In the genomic region with DNA sequence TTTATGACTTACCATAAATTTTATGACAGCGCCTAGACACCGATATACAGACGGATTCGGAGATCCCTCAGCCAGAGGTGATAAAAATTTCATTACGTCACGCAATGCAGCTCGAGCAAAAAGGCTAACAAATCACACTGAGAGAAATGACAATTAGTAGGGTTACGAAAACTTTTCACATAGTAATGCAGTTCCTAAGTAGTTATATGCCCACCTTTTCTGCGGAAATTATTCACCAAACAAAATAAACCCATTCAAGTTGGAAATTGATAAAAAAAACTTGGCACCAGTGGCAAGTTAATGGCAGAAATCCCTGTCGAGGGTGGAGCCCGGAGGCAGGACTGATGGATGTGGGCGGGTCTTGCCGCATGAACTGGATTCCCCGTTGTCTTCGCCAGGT, we compare ENCODE assay signal across 4 fruit fly cellular contexts.
TF ChIP-seq lines count a peak whose summit lies in the region.

No protein-coding gene starts in this region.

- no peak for TF ChIP-seq CTCF in whole organism, embryonic (GFP tag; optimal IDR thresholded peaks at IDR 0.05; lab: Kevin White, UChicago)

TF ChIP-seq in whole organism, embryonic, 481 proteins besides CTCF, POLR2A, EP300 and RAD21 (continues in another document):
- TF ChIP-seq CG17912 (GFP tag; optimal IDR thresholded peaks at IDR 0.05; lab: Kevin White, UChicago) (no peak), ind (GFP tag; optimal IDR thresholded peaks at IDR 0.05; lab: Kevin White, UChicago) (peak; percentile 18), croc (GFP tag; conservative IDR thresholded peaks at IDR 0.05; lab: Robert Waterston, UW) (no peak), trh (GFP tag; optimal IDR thresholded peaks at IDR 0.05; lab: Kevin White, UChicago) (no peak), dysf (GFP tag; IDR thresholded peaks at IDR 0.05; lab: Robert Waterston, UW) (peak; percentile 42; the same call in 1 of the 3 replicates), CG9817 (tag; optimal IDR thresholded peaks at IDR 0.05; lab: Kevin White, UChicago) (peak; percentile 1), crc (GFP tag; optimal IDR thresholded peaks at IDR 0.05; lab: Kevin White, UChicago) (no peak), lmd (GFP tag; IDR thresholded peaks at IDR 0.05; lab: Robert Waterston, UW) (0 out of 2 replicates have a peak, but pooled peaks have one; percentile 8), dmrt99B (tag; optimal IDR thresholded peaks at IDR 0.05; lab: Kevin White, UChicago) (peak; percentile 26), chm (GFP tag; IDR thresholded peaks at IDR 0.05; lab: Robert Waterston, UW) (no peak), Trl (optimal IDR thresholded peaks at IDR 0.05; lab: Kevin White, UChicago) (no peak), Trl (GFP tag; optimal IDR thresholded peaks at IDR 0.05; lab: Kevin White, UChicago) (no peak), CG11247 (GFP tag; IDR thresholded peaks at IDR 0.05; lab: Robert Waterston, UW) (no peak), Rx (GFP tag; IDR thresholded peaks at IDR 0.05; lab: Robert Waterston, UW) (0 out of 2 replicates have a peak, but pooled peaks have one; percentile 12), Dbx (GFP tag; IDR thresholded peaks at IDR 0.05; lab: Robert Waterston, UW) (no peak), CG7786 (GFP tag; optimal IDR thresholded peaks at IDR 0.05; lab: Kevin White, UChicago) (peak; percentile 34), lab (GFP tag; optimal IDR thresholded peaks at IDR 0.05; lab: Kevin White, UChicago) (peak; percentile 51), CG10209 (GFP tag; optimal IDR thresholded peaks at IDR 0.05; lab: Kevin White, UChicago) (peak; percentile 14), CG12219 (GFP tag; optimal IDR thresholded peaks at IDR 0.05; lab: Kevin White, UChicago) (no peak), CG7556 (GFP tag; optimal IDR thresholded peaks at IDR 0.05; lab: Kevin White, UChicago) (peak; percentile 33), CG11504 (tag; optimal IDR thresholded peaks at IDR 0.05; lab: Kevin White, UChicago) (peak; percentile 31)

TF ChIP-seq in whole organism, prepupa, 60 proteins besides CTCF, POLR2A, EP300 and RAD21 (continues in another document):
- peak; percentile 55 for TF ChIP-seq CG31627 (GFP tag; optimal IDR thresholded peaks at IDR 0.05; lab: Kevin White, UChicago)
- peak; percentile 43 for TF ChIP-seq cyc (GFP tag; optimal IDR thresholded peaks at IDR 0.05; lab: Kevin White, UChicago)
- TF ChIP-seq CG11294 (GFP tag; IDR thresholded peaks at IDR 0.05; lab: Robert Waterston, UW) = no peak
- no peak for TF ChIP-seq CG11902 (GFP tag; optimal IDR thresholded peaks at IDR 0.05; lab: Kevin White, UChicago)
- peak; percentile 27 for TF ChIP-seq lz (GFP tag; optimal IDR thresholded peaks at IDR 0.05; lab: Kevin White, UChicago)
- peak; percentile 17 for TF ChIP-seq CG8632 (GFP tag; optimal IDR thresholded peaks at IDR 0.05; lab: Kevin White, UChicago)
- 0 out of 2 replicates have a peak, but pooled peaks have one; percentile 26 for TF ChIP-seq CG15336 (GFP tag; IDR thresholded peaks at IDR 0.05; lab: Robert Waterston, UW)
- TF ChIP-seq CG10631 (GFP tag; optimal IDR thresholded peaks at IDR 0.05; lab: Kevin White, UChicago) = peak; percentile 49
- TF ChIP-seq CG4318 (GFP tag; optimal IDR thresholded peaks at IDR 0.05; lab: Kevin White, UChicago) = no peak
- peak; percentile 15 to 25 for TF ChIP-seq ss (GFP tag; optimal IDR thresholded peaks at IDR 0.05; lab: Kevin White, UChicago)
- peak; percentile 46 for TF ChIP-seq Eip75B (GFP tag; optimal IDR thresholded peaks at IDR 0.05; lab: Kevin White, UChicago)
- TF ChIP-seq Ets96B (tag; optimal IDR thresholded peaks at IDR 0.05; lab: Kevin White, UChicago) = peak; percentile 39
- peak; percentile 16 for TF ChIP-seq Hr4 (GFP tag; optimal IDR thresholded peaks at IDR 0.05; lab: Kevin White, UChicago)
- TF ChIP-seq Met (GFP tag; optimal IDR thresholded peaks at IDR 0.05; lab: Kevin White, UChicago) = peak; percentile 63
- TF ChIP-seq fkh (GFP tag; optimal IDR thresholded peaks at IDR 0.05; lab: Kevin White, UChicago) = no peak
- TF ChIP-seq salr (GFP tag; optimal IDR thresholded peaks at IDR 0.05; lab: Kevin White, UChicago) = no peak
- TF ChIP-seq vri (GFP tag; optimal IDR thresholded peaks at IDR 0.05; lab: Kevin White, UChicago) = peak; percentile 31
- TF ChIP-seq CG11762 (GFP tag; optimal IDR thresholded peaks at IDR 0.05; lab: Kevin White, UChicago; ENCODE audit: insufficient read depth) = peak; percentile 42
- no peak for TF ChIP-seq fd85E (GFP tag; optimal IDR thresholded peaks at IDR 0.05; lab: Kevin White, UChicago)
- TF ChIP-seq CG6163 (GFP tag; IDR thresholded peaks at IDR 0.05; lab: Robert Waterston, UW) = no peak
- peak; percentile 43 for TF ChIP-seq net (GFP tag; optimal IDR thresholded peaks at IDR 0.05; lab: Kevin White, UChicago)
- no peak for TF ChIP-seq Blimp-1 (GFP tag; optimal IDR thresholded peaks at IDR 0.05; lab: Kevin White, UChicago)

TF ChIP-seq in whole organism, pupa, 21 proteins besides CTCF, POLR2A, EP300 and RAD21:
- TF ChIP-seq CG34367 (tag; optimal IDR thresholded peaks at IDR 0.05; lab: Kevin White, UChicago) = peak; percentile 10
- TF ChIP-seq CG10348 (GFP tag; IDR thresholded peaks at IDR 0.05; lab: Robert Waterston, UW) = no peak
- TF ChIP-seq D1 (tag; optimal IDR thresholded peaks at IDR 0.05; lab: Kevin White, UChicago) = no peak
- peak; percentile 46 for TF ChIP-seq Pif1A (GFP tag; optimal IDR thresholded peaks at IDR 0.05; lab: Kevin White, UChicago)
- TF ChIP-seq rn (GFP tag; IDR thresholded peaks at IDR 0.05; lab: Robert Waterston, UW) = no peak
- 0 out of 3 replicates have a peak, but pooled peaks have one; percentile 6 for TF ChIP-seq CG4496 (GFP tag; IDR thresholded peaks at IDR 0.05; lab: Robert Waterston, UW)
- no peak for TF ChIP-seq CG12605 (GFP tag; IDR thresholded peaks at IDR 0.05; lab: Robert Waterston, UW)
- TF ChIP-seq fd96Ca (GFP tag; IDR thresholded peaks at IDR 0.05; lab: Robert Waterston, UW) = no peak
- peak; percentile 35 for TF ChIP-seq Pif1B (GFP tag; optimal IDR thresholded peaks at IDR 0.05; lab: Kevin White, UChicago)
- TF ChIP-seq CG15710 (tag; optimal IDR thresholded peaks at IDR 0.05; lab: Kevin White, UChicago) = peak; percentile 43
- no peak for TF ChIP-seq gl (tag; optimal IDR thresholded peaks at IDR 0.05; lab: Kevin White, UChicago)
- no peak for TF ChIP-seq EcR (GFP tag; optimal IDR thresholded peaks at IDR 0.05; lab: Kevin White, UChicago)
- peak; percentile 60 for TF ChIP-seq CG8159 (tag; optimal IDR thresholded peaks at IDR 0.05; lab: Kevin White, UChicago)
- no peak for TF ChIP-seq Snoo (tag; optimal IDR thresholded peaks at IDR 0.05; lab: Kevin White, UChicago)
- no peak for TF ChIP-seq CG32121 (GFP tag; IDR thresholded peaks at IDR 0.05; lab: Robert Waterston, UW)
- peak; percentile 17 for TF ChIP-seq CG8301 (tag; optimal IDR thresholded peaks at IDR 0.05; lab: Kevin White, UChicago)
- TF ChIP-seq CG14655 (GFP tag; optimal IDR thresholded peaks at IDR 0.05; lab: Kevin White, UChicago) = peak; percentile 44
- no peak for TF ChIP-seq Ets98B (GFP tag; IDR thresholded peaks at IDR 0.05; lab: Robert Waterston, UW)
- peak; percentile 22 for TF ChIP-seq CG9948 (tag; optimal IDR thresholded peaks at IDR 0.05; lab: Kevin White, UChicago)
- TF ChIP-seq CG13204 (GFP tag; optimal IDR thresholded peaks at IDR 0.05; lab: Kevin White, UChicago) = no peak
- TF ChIP-seq CG17806 (tag; optimal IDR thresholded peaks at IDR 0.05; lab: Kevin White, UChicago) = peak; percentile 56

TF ChIP-seq in whole organism, wandering third instar larva, 38 proteins besides CTCF, POLR2A, EP300 and RAD21:
- TF ChIP-seq dsf (GFP tag; optimal IDR thresholded peaks at IDR 0.05; lab: Kevin White, UChicago; ENCODE audit: borderline replicate concordance) (no peak), Dfd (GFP tag; optimal IDR thresholded peaks at IDR 0.05; lab: Kevin White, UChicago) (no peak), Hnf4 (GFP tag; optimal IDR thresholded peaks at IDR 0.05; lab: Kevin White, UChicago) (peak; percentile 33), Myc (optimal IDR thresholded peaks at IDR 0.05; lab: Kevin White, UChicago) (no peak), brk (GFP tag; optimal IDR thresholded peaks at IDR 0.05; lab: Kevin White, UChicago) (no peak), dmrt93B (GFP tag; optimal IDR thresholded peaks at IDR 0.05; lab: Kevin White, UChicago) (no peak), Rel (GFP tag; optimal IDR thresholded peaks at IDR 0.05; lab: Kevin White, UChicago) (no peak), Rel (tag; optimal IDR thresholded peaks at IDR 0.05; lab: Kevin White, UChicago) (no peak), ey (GFP tag; optimal IDR thresholded peaks at IDR 0.05; lab: Kevin White, UChicago) (peak; percentile 43), Mio (GFP tag; optimal IDR thresholded peaks at IDR 0.05; lab: Kevin White, UChicago) (no peak), br (GFP tag; optimal IDR thresholded peaks at IDR 0.05; lab: Kevin White, UChicago) (no peak), GATAd (GFP tag; optimal IDR thresholded peaks at IDR 0.05; lab: Kevin White, UChicago) (no peak), Hr78 (GFP tag; optimal IDR thresholded peaks at IDR 0.05; lab: Kevin White, UChicago) (no peak), tai (GFP tag; optimal IDR thresholded peaks at IDR 0.05; lab: Kevin White, UChicago) (no peak), Hr83 (GFP tag; optimal IDR thresholded peaks at IDR 0.05; lab: Kevin White, UChicago; ENCODE audit: poor library complexity, severe bottlenecking) (no peak), psq (GFP tag; optimal IDR thresholded peaks at IDR 0.05; lab: Kevin White, UChicago) (no peak), woc (GFP tag; optimal IDR thresholded peaks at IDR 0.05; lab: Kevin White, UChicago) (peak; percentile 9), foxo (GFP tag; optimal IDR thresholded peaks at IDR 0.05; lab: Kevin White, UChicago) (peak in 1 of 2 experiments; percentile 60), CG32264 (GFP tag; optimal IDR thresholded peaks at IDR 0.05; lab: Kevin White, UChicago) (no peak), h (GFP tag; optimal IDR thresholded peaks at IDR 0.05; lab: Kevin White, UChicago) (peak; percentile 27), HLH106 (tag; optimal IDR thresholded peaks at IDR 0.05; lab: Kevin White, UChicago) (peak; percentile 7), rgr (GFP tag; optimal IDR thresholded peaks at IDR 0.05; lab: Kevin White, UChicago) (no peak), Jra (GFP tag; optimal IDR thresholded peaks at IDR 0.05; lab: Kevin White, UChicago) (no peak), fru (GFP tag; optimal IDR thresholded peaks at IDR 0.05; lab: Kevin White, UChicago) (peak; percentile 19), OdsH (GFP tag; optimal IDR thresholded peaks at IDR 0.05; lab: Kevin White, UChicago) (peak; percentile 32), N (GFP tag; optimal IDR thresholded peaks at IDR 0.05; lab: Kevin White, UChicago) (no peak), dl (GFP tag; optimal IDR thresholded peaks at IDR 0.05; lab: Kevin White, UChicago; ENCODE audit: insufficient read depth in 1 of 2, partially characterized antibody in 2 of 2) (no peak), usp (GFP tag; optimal IDR thresholded peaks at IDR 0.05; lab: Kevin White, UChicago) (no peak), sage (GFP tag; optimal IDR thresholded peaks at IDR 0.05; lab: Kevin White, UChicago) (no peak), CG9705 (GFP tag; optimal IDR thresholded peaks at IDR 0.05; lab: Kevin White, UChicago) (no peak)

Comparison
In these comparisons a context has a peak if more than half of its experiments do, and no peak if none do; other contexts are left out.
1. Of the 7 proteins assayed by ChIP-seq in both whole organism, embryonic and whole organism, prepupa: peak only in whole organism, embryonic: Blimp-1 and Gug; only in whole organism, prepupa: Hr39; in both: Sox102F; in neither: 3.